Worm (Caenorhabditis elegans): ENCODE measurements around the gene tag-307.

DNA sequence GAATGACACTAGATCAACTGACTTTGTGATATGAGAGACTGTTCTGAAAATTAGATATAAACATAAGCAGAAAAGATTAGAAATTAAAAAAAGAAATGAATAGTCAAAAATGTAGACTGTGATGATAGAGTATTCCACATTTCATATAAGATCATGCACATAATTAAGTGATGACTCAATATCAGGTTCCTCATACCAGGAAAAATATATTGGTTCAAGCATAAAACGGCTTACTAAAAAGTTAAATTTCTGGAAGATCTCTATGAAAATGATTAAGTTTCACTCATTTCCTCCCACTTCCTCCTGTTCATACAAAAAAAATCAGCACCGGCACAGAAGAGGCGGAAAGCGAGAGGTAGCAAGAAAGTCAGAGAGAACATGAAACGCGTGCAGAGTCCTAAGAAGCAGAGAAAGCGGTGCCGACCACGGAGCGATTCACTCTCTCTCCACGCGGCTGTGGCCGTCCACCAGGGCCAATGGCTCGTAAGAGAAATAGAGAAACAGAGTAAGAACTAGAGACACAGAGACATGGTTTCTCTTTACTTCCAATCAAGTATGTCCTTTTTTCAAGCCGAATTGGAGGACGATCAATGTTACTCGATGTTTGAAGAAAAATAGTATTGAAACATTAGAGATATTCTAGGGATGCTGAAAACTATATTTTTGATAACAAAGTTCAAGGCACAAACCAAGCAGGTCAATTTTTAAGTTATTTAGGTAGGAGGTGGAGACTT, 34.7 kb upstream of the tag-307 start, which contains the start of the genes ZK688.5 and fahd-1:
- peak; percentile 58; the same call in 1 of the 2 replicates for TF ChIP-seq sea-1 (GFP tag; conservative IDR thresholded peaks at IDR 0.05)
- no peak for TF ChIP-seq ets-7 (tag; optimal IDR thresholded peaks at IDR 0.05)
- TF ChIP-seq B0310.2 (tag; optimal IDR thresholded peaks at IDR 0.05): no peak
